Worm (Caenorhabditis elegans): ENCODE data around the gene srg-16.

The srg-16 gene

DNA sequence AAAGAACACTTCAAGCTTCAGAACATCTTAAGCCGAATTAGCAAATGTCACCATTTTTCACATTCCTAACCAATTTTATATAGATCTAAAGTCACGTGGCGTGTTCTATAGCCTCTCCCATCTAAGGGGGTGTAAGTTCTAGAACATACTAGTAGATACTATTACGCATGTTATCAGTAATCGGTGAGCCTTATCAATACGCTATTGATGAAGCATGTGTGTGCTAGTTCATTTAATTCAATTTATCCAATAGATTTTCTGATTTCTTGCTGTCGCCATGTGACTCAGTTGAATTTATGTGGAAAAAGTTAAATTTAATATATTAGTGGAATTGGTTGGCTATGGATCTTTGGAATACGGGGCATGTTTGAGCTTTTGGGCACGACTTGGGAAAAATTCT, 39.6 kb downstream of the srg-16 start:
- TF ChIP-seq akir-1 (GFP tag; optimal IDR thresholded peaks at IDR 0.05): no peak
- TF ChIP-seq zfh-2 (GFP tag; conservative IDR thresholded peaks at IDR 0.05): no peak
- no peak for TF ChIP-seq unc-62 (GFP tag; optimal IDR thresholded peaks at IDR 0.05)
- no peak for TF ChIP-seq nhr-90 (tag; optimal IDR thresholded peaks at IDR 0.05)
- no peak for TF ChIP-seq die-1 (tag; optimal IDR thresholded peaks at IDR 0.05)
- TF ChIP-seq madf-6 (GFP tag; IDR thresholded peaks at IDR 0.05): no peak
- no peak for TF ChIP-seq cebp-2 (GFP tag; IDR thresholded peaks at IDR 0.05)
- no peak for TF ChIP-seq bed-1 (GFP tag; IDR thresholded peaks at IDR 0.05)
- no peak for TF ChIP-seq snpc-1.1 (tag; optimal IDR thresholded peaks at IDR 0.05; ENCODE audit: insufficient read depth)
- TF ChIP-seq ztf-6 (GFP tag; IDR thresholded peaks at IDR 0.05): no peak
- TF ChIP-seq lin-26 (GFP tag; IDR thresholded peaks at IDR 0.05): no peak
- no peak for TF ChIP-seq K11D2.4 (GFP tag; IDR thresholded peaks at IDR 0.05)
- TF ChIP-seq C17E4.6 (GFP tag; IDR thresholded peaks at IDR 0.05): no peak
- no peak for TF ChIP-seq aptf-2 (GFP tag; conservative IDR thresholded peaks at IDR 0.05)
- TF ChIP-seq hlh-12 (tag; optimal IDR thresholded peaks at IDR 0.05): no peak

DNA sequence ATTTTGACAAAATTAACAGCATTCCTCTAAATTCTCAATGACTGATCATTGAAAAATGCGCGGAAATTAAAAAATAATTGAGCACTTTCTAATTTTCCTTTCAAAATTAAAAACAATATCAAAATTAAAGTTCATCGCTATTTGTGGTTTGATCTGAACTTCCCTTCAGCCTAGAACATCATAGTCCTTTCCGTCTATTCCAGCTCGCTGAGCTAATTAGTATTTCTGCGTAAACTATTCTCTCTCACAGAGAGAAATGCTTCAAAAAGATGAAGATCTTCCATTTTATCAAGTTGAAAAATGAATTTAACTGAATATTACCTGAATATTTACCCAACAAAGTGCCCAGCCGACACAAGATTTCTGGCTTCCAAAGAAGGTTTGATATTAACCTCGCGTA, 40.1 kb downstream of the srg-16 start, which contains the start of gene srh-68:
Gene srh-68, plus strand, starts transcription at position 301 of the 400 bp plus-strand sequence.
- TF ChIP-seq lag-1 (GFP tag; IDR thresholded peaks at IDR 0.05): no peak

DNA sequence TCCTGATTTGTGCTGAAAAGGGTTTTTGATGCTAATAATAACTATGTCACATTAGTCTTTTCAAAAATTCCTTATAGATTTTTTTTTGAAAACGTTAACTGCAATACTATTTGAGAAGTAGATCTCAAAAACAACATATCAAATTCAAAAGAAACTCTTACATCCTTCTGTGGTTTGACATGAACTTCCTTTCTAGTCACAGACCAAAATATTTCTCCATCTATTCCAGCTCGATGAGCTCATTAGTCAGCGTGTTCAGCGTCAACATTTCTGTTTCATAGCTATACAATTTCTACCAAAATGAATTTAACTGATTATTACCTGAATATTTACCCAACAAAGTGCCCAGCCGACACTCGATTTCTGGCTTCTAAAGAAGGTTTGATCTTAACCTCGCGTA, 41.7 kb downstream of the srg-16 start, which contains the start of gene srh-67:
Gene srh-67, plus strand, starts transcription at position 301 of the 400 bp plus-strand sequence.
- TF ChIP-seq snpc-1.1 (tag; optimal IDR thresholded peaks at IDR 0.05; ENCODE audit: insufficient read depth): no peak
- no peak for TF ChIP-seq ZK185.1 (tag; optimal IDR thresholded peaks at IDR 0.05; ENCODE audit: poor library complexity, severe bottlenecking)
- TF ChIP-seq F33H1.4 (GFP tag; IDR thresholded peaks at IDR 0.05): no peak
- TF ChIP-seq madf-6 (GFP tag; IDR thresholded peaks at IDR 0.05): no peak
- no peak for TF ChIP-seq hlh-12 (tag; optimal IDR thresholded peaks at IDR 0.05)
- TF ChIP-seq egl-44 (GFP tag; IDR thresholded peaks at IDR 0.05): no peak
- no peak for TF ChIP-seq ztf-3 (GFP tag; optimal IDR thresholded peaks at IDR 0.05)
- no peak for TF ChIP-seq ceh-100 (GFP tag; IDR thresholded peaks at IDR 0.05)
- no peak for TF ChIP-seq B0336.3 (GFP tag; IDR thresholded peaks at IDR 0.05)
- TF ChIP-seq F10E7.11 (tag; optimal IDR thresholded peaks at IDR 0.05): no peak
- no peak for TF ChIP-seq hmg-1.2 (GFP tag; IDR thresholded peaks at IDR 0.05)
- TF ChIP-seq mxl-1 (tag; optimal IDR thresholded peaks at IDR 0.05): no peak
- no peak for TF ChIP-seq unc-130 (GFP tag; optimal IDR thresholded peaks at IDR 0.05)
- no peak for TF ChIP-seq repo-1 (tag; optimal IDR thresholded peaks at IDR 0.05)
- TF ChIP-seq egl-18 (GFP tag; IDR thresholded peaks at IDR 0.05): no peak
- no peak for TF ChIP-seq F22D6.2 (tag; optimal IDR thresholded peaks at IDR 0.05)
- no peak for TF ChIP-seq hlh-26 (GFP tag; conservative IDR thresholded peaks at IDR 0.05)
- no peak for TF ChIP-seq D2030.7 (GFP tag; IDR thresholded peaks at IDR 0.05)
- TF ChIP-seq Y53G8AR.9 (GFP tag; conservative IDR thresholded peaks at IDR 0.05): no peak
- no peak for TF ChIP-seq ama-1 (optimal IDR thresholded peaks at IDR 0.05)
- TF ChIP-seq ama-1 (GFP tag; optimal IDR thresholded peaks at IDR 0.05): no peak

ce11 chrII:12511866-12512265, 44.9 kb downstream of the srg-16 start, which contains the start of gene srh-73:
TSS of gene srh-73 (plus strand) at chrII:12512166.
- TF ChIP-seq rcor-1 (GFP tag; IDR thresholded peaks at IDR 0.05) (no peak), lin-40 (tag; optimal IDR thresholded peaks at IDR 0.05) (no peak), ccch-3 (GFP tag; optimal IDR thresholded peaks at IDR 0.05) (no peak), egl-44 (GFP tag; IDR thresholded peaks at IDR 0.05) (no peak), hlh-26 (GFP tag; conservative IDR thresholded peaks at IDR 0.05) (no peak), lag-1 (GFP tag; IDR thresholded peaks at IDR 0.05) (no peak), tbp1 (GFP tag; optimal IDR thresholded peaks at IDR 0.05) (no peak), ztf-22 (GFP tag; optimal IDR thresholded peaks at IDR 0.05) (no peak), snpc-4 (GFP tag; optimal IDR thresholded peaks at IDR 0.05) (no peak), snpc-4 (tag; optimal IDR thresholded peaks at IDR 0.05) (no peak), K12H6.12 (tag; optimal IDR thresholded peaks at IDR 0.05) (no peak), dpff-1 (tag; optimal IDR thresholded peaks at IDR 0.05) (no peak), D2030.7 (GFP tag; IDR thresholded peaks at IDR 0.05) (no peak), madf-3 (GFP tag; IDR thresholded peaks at IDR 0.05) (no peak), ztf-6 (GFP tag; IDR thresholded peaks at IDR 0.05) (no peak), F57C9.4 (tag; optimal IDR thresholded peaks at IDR 0.05) (no peak), nfya-2 (GFP tag; IDR thresholded peaks at IDR 0.05) (no peak), F57A8.1 (GFP tag; optimal IDR thresholded peaks at IDR 0.05) (no peak)

All from whole organism, young adult.